Fruit fly (Drosophila melanogaster) ovary, adult (tissue): ENCODE measurements around the gene dlg1.
A peak's percentile ranks its signal among the peaks of the same experiment; 100 is the strongest.

Experiments
- CG17801 ChIP-seq: fragments of 200-800 bp; optimal IDR thresholded peaks from 2 replicates; lab custom pipeline; 2019; ENCODE audit warnings: missing biosample characterization, mild to moderate bottlenecking, missing genetic modification characterization, moderate library complexity; ENCODE audit not compliant: partially characterized antibody

Gene dlg1

dm6 chrX:11451027-11451572 is 81.6 kb downstream of the dlg1 start:
- TF ChIP-seq CG17801 (GFP tag; lab: Kevin White, UChicago) = peak; percentile 59

- TF ChIP-seq CG17801 (GFP tag; lab: Kevin White, UChicago) = peak; percentile 53
These were observed 82.2 kb downstream of the dlg1 start for dm6 chrX:11451630-11452029.

dm6 chrX:11452846-11453391 is 83.5 kb downstream of the dlg1 start:
- peak; percentile 34 for TF ChIP-seq CG17801 (GFP tag; lab: Kevin White, UChicago)

dm6 chrX:11453638-11454037 is 84.2 kb downstream of the dlg1 start:
- TF ChIP-seq CG17801 (GFP tag; lab: Kevin White, UChicago) = no peak

- TF ChIP-seq CG17801 (GFP tag; lab: Kevin White, UChicago) = peak; percentile 47
These were observed 84.9 kb downstream of the dlg1 start, which contains the start of the genes Evi5 and HP5 for dm6 chrX:11454189-11454882. Gene Evi5 (minus strand): TSS chrX:11454386. Gene HP5 (plus strand): TSS chrX:11454786.

dm6 chrX:11457149-11457548 is 87.7 kb downstream of the dlg1 start:
- TF ChIP-seq CG17801 (GFP tag; lab: Kevin White, UChicago) = no peak
